Worm (Caenorhabditis elegans) whole organism, L1 larva: ENCODE data around the gene nfu-1.

Experiments used
- C34B4.2 ChIP-seq: sonication (generic microtip); optimal IDR thresholded peaks from 2 replicates; lab custom pipeline; 2017; ENCODE audit warnings: mild to moderate bottlenecking, missing genetic modification characterization, missing compliant biosample characterization
- F16B12.6 ChIP-seq: fragments of 150-350 bp; optimal IDR thresholded peaks from 2 replicates; lab custom pipeline; 2014; ENCODE audit warnings: missing biosample characterization, missing genetic modification characterization
- aly-2 ChIP-seq: fragments of 150-350 bp; optimal IDR thresholded peaks from 2 replicates; lab custom pipeline; 2014; ENCODE audit warnings: missing biosample characterization, missing genetic modification characterization
- blmp-1 ChIP-seq: fragments of 150-350 bp; optimal IDR thresholded peaks from 2 replicates; lab custom pipeline; 2014; ENCODE audit warnings: missing biosample characterization, missing genetic modification characterization
- ceh-63 ChIP-seq: fragments of 200-800 bp; sonication (Bioruptor generic); optimal IDR thresholded peaks from 2 replicates; lab custom pipeline; 2018; ENCODE audit warnings: mild to moderate bottlenecking, missing genetic modification characterization, missing compliant biosample characterization
- ceh-8 ChIP-seq: fragments of 200-800 bp; sonication (Bioruptor generic); optimal IDR thresholded peaks from 2 replicates; lab custom pipeline; 2018; ENCODE audit warnings: mild to moderate bottlenecking, missing genetic modification characterization, moderate library complexity, missing compliant biosample characterization
- ceh-82 ChIP-seq, 3 experiments: fragments of 150-350 bp in 1 of 3; sonication (generic microtip) in 2 of 3; optimal IDR thresholded peaks; 2 replicates each; lab custom pipeline; 2014 to 2017; ENCODE audit warnings: missing biosample characterization in 3 of 3, missing genetic modification characterization in 3 of 3
- ceh-88 ChIP-seq: fragments of 200-800 bp; sonication (Bioruptor generic); IDR thresholded peaks from 2 replicates; pipeline ENCODE4 v1.3.6; 2022; ENCODE audit warnings: missing genetic modification characterization, missing compliant biosample characterization
- dpl-1 ChIP-seq, 3 experiments: fragments of 150-350 bp in 2 of 3; sonication (generic microtip) in 1 of 3; optimal IDR thresholded peaks; 2 replicates each; lab custom pipeline; 2014 to 2017; ENCODE audit warnings: missing biosample characterization in 3 of 3, missing genetic modification characterization in 3 of 3, missing genetic modification reagents in 3 of 3
- dsc-1 ChIP-seq: sonication (generic microtip); optimal IDR thresholded peaks from 2 replicates; lab custom pipeline; 2016; ENCODE audit warnings: mild to moderate bottlenecking, missing genetic modification characterization, missing compliant biosample characterization
- efl-1 ChIP-seq, 4 experiments: fragments of 150-350 bp; optimal IDR thresholded peaks in 3 of 4; peaks in 1 of 4; 1 replicate in 1 of 4; 2 replicates in 3 of 4; lab custom pipeline; 2014; ENCODE audit warnings: missing biosample characterization in 2 of 4, missing genetic modification characterization in 2 of 4, missing genetic modification reagents in 2 of 4
- efl-3 ChIP-seq: fragments of 200-800 bp; sonication (Bioruptor generic); optimal IDR thresholded peaks from 2 replicates; lab custom pipeline; 2018; ENCODE audit warnings: mild to moderate bottlenecking, missing genetic modification characterization, missing compliant biosample characterization
- egl-13 ChIP-seq: sonication (generic microtip); optimal IDR thresholded peaks from 2 replicates; lab custom pipeline; 2016; ENCODE audit warnings: missing genotype, missing genetic modification reagents, missing genetic modification characterization, missing compliant biosample characterization
- egl-27 ChIP-seq, 2 experiments: fragments of 150-350 bp in 1 of 2; sonication (generic microtip); optimal IDR thresholded peaks; 3 replicates each; lab custom pipeline; 2017 to 2018; ENCODE audit warnings: missing biosample characterization in 2 of 2, missing genetic modification characterization in 2 of 2, missing genetic modification reagents in 2 of 2
- elt-3 ChIP-seq, 6 experiments: fragments of 150-350 bp in 1 of 6; sonication (generic microtip); optimal IDR thresholded peaks; 2 replicates each; lab custom pipeline; 2017 to 2018; ENCODE audit warnings: missing biosample characterization in 6 of 6, missing genetic modification characterization in 6 of 6, inconsistent platforms in 1 of 6
- fkh-10 ChIP-seq: sonication (generic microtip); optimal IDR thresholded peaks from 2 replicates; lab custom pipeline; 2017; ENCODE audit warnings: missing biosample characterization, missing genetic modification reagents, missing genetic modification characterization
- fkh-8 ChIP-seq: sonication (generic microtip); optimal IDR thresholded peaks from 2 replicates; lab custom pipeline; 2016; ENCODE audit warnings: mild to moderate bottlenecking, missing genetic modification characterization, missing compliant biosample characterization
- fos-1 ChIP-seq: fragments of 150-350 bp; optimal IDR thresholded peaks from 2 replicates; lab custom pipeline; 2014; ENCODE audit warnings: missing biosample characterization, missing genetic modification characterization
- grh-1 ChIP-seq: fragments of 200-800 bp; sonication (Bioruptor generic); IDR thresholded peaks from 2 replicates; pipeline ENCODE4 v1.3.6; 2022; ENCODE audit warnings: missing genetic modification reagents, missing genetic modification characterization, missing compliant biosample characterization
- irx-1 ChIP-seq: sonication (generic microtip); optimal IDR thresholded peaks from 2 replicates; lab custom pipeline; 2016; ENCODE audit warnings: missing genetic modification characterization, missing compliant biosample characterization
- lin-13 ChIP-seq: fragments of 150-350 bp; optimal IDR thresholded peaks from 2 replicates; lab custom pipeline; 2014; ENCODE audit warnings: missing biosample characterization, missing genetic modification reagents, missing genetic modification characterization
- lin-14 ChIP-seq: fragments of 200-800 bp; sonication (Bioruptor generic); optimal IDR thresholded peaks from 2 replicates; lab custom pipeline; 2018; ENCODE audit warnings: mild to moderate bottlenecking, missing genetic modification characterization, moderate library complexity, missing compliant biosample characterization
- lin-35 ChIP-seq, 2 experiments: fragments of 150-350 bp; optimal IDR thresholded peaks; 2 replicates each; lab custom pipeline; 2014; ENCODE audit warnings: missing biosample characterization in 2 of 2, missing genetic modification characterization in 2 of 2, missing genetic modification reagents in 2 of 2
- lin-39 ChIP-seq: fragments of 150-350 bp; optimal IDR thresholded peaks from 2 replicates; lab custom pipeline; 2014; ENCODE audit warnings: missing biosample characterization, missing genetic modification reagents, missing genetic modification characterization
- lsy-2 ChIP-seq, 2 experiments: fragments of 150-350 bp; optimal IDR thresholded peaks; 2 replicates each; lab custom pipeline; 2014; ENCODE audit warnings: missing biosample characterization in 2 of 2, missing genetic modification characterization in 2 of 2
- mab-9 ChIP-seq: fragments of 200-800 bp; sonication (Bioruptor generic); IDR thresholded peaks from 2 replicates; pipeline ENCODE4 v1.3.6; 2022; ENCODE audit warnings: missing genetic modification reagents, missing genetic modification characterization, missing compliant biosample characterization
- mdl-1 ChIP-seq, 2 experiments: fragments of 150-350 bp; optimal IDR thresholded peaks; 2 replicates each; lab custom pipeline; 2014 to 2017; ENCODE audit warnings: missing biosample characterization in 2 of 2, missing genetic modification characterization in 2 of 2, inconsistent platforms in 1 of 2
- mef-2 ChIP-seq: fragments of 150-350 bp; optimal IDR thresholded peaks from 2 replicates; lab custom pipeline; 2014; ENCODE audit warnings: missing biosample characterization, missing genetic modification characterization
- mep-1 ChIP-seq: fragments of 150-350 bp; optimal IDR thresholded peaks from 2 replicates; lab custom pipeline; 2014; ENCODE audit warnings: missing biosample characterization, missing genetic modification characterization
- nhr-11 ChIP-seq: fragments of 150-350 bp; optimal IDR thresholded peaks from 2 replicates; lab custom pipeline; 2014; ENCODE audit warnings: missing biosample characterization, missing genetic modification characterization
- nhr-19 ChIP-seq: fragments of 200-800 bp; sonication (Bioruptor generic); conservative IDR thresholded peaks from 2 replicates; pipeline ENCODE4 v1.3.6; 2022; ENCODE audit warnings: missing genetic modification characterization, missing compliant biosample characterization
- nhr-47 ChIP-seq: sonication (generic microtip); optimal IDR thresholded peaks from 2 replicates; lab custom pipeline; 2016; ENCODE audit warnings: mild to moderate bottlenecking, missing genetic modification characterization, moderate library complexity, missing compliant biosample characterization
- nhr-71 ChIP-seq: sonication (generic microtip); optimal IDR thresholded peaks from 2 replicates; lab custom pipeline; 2016; ENCODE audit warnings: mild to moderate bottlenecking, missing genetic modification characterization, moderate library complexity, missing compliant biosample characterization
- nhr-76 ChIP-seq: sonication (generic microtip); optimal IDR thresholded peaks from 2 replicates; lab custom pipeline; 2017; ENCODE audit warnings: missing biosample characterization, missing genetic modification characterization
- nhr-77 ChIP-seq: fragments of 150-350 bp; optimal IDR thresholded peaks from 2 replicates; lab custom pipeline; 2014; ENCODE audit warnings: missing biosample characterization, missing genetic modification characterization
- pax-3 ChIP-seq: fragments of 200-800 bp; sonication (Bioruptor generic); optimal IDR thresholded peaks from 2 replicates; lab custom pipeline; 2018; ENCODE audit warnings: mild to moderate bottlenecking, missing genetic modification characterization, moderate library complexity, missing compliant biosample characterization
- pqm-1 ChIP-seq: sonication (generic microtip); optimal IDR thresholded peaks from 3 replicates; lab custom pipeline; 2017; ENCODE audit warnings: missing biosample characterization, missing genetic modification characterization
- snpc-4 ChIP-seq: fragments of 150-350 bp; optimal IDR thresholded peaks from 2 replicates; lab custom pipeline; 2014; ENCODE audit warnings: missing biosample characterization, missing genetic modification characterization
- snu-23 ChIP-seq: sonication (generic microtip); optimal IDR thresholded peaks from 2 replicates; lab custom pipeline; 2016; ENCODE audit warnings: missing genetic modification characterization, missing compliant biosample characterization
- swsn-7 ChIP-seq: sonication (generic microtip); optimal IDR thresholded peaks from 2 replicates; lab custom pipeline; 2016; ENCODE audit warnings: missing genetic modification characterization, missing compliant biosample characterization
- tbx-2 ChIP-seq: sonication (generic microtip); optimal IDR thresholded peaks from 2 replicates; lab custom pipeline; 2016; ENCODE audit warnings: missing genetic modification characterization, missing compliant biosample characterization
- unc-30 ChIP-seq: sonication (generic microtip); optimal IDR thresholded peaks from 2 replicates; lab custom pipeline; 2017; ENCODE audit warnings: missing biosample characterization, missing genetic modification characterization
- unc-98 ChIP-seq: fragments of 200-800 bp; sonication (Bioruptor generic); IDR thresholded peaks from 2 replicates; pipeline ENCODE4 v1.3.6; 2022; ENCODE audit warnings: missing genetic modification characterization, missing compliant biosample characterization
- zag-1 ChIP-seq: fragments of 150-350 bp; optimal IDR thresholded peaks from 2 replicates; lab custom pipeline; 2014; ENCODE audit warnings: missing biosample characterization, missing genetic modification characterization
- ztf-11 ChIP-seq, 2 experiments: sonication (generic microtip); optimal IDR thresholded peaks; 2 replicates each; lab custom pipeline; 2016 to 2017; ENCODE audit warnings: missing genetic modification characterization in 2 of 2, missing biosample characterization in 1 of 2, missing compliant biosample characterization in 1 of 2
- ztf-4 ChIP-seq: fragments of 150-350 bp; optimal IDR thresholded peaks from 2 replicates; lab custom pipeline; 2014; ENCODE audit warnings: missing biosample characterization, missing genetic modification characterization

Gene nfu-1

ce11 chrIV:10398244-10398643, 11.0 kb downstream of the nfu-1 start:
- TF ChIP-seq lsy-2 (tag; optimal IDR thresholded peaks at IDR 0.05; lab: Kevin White, UChicago) (peak in 1 of 2 experiments; percentile 19), lin-13 (GFP tag; lab: Kevin White, UChicago) (no peak), efl-1 (optimal IDR thresholded peaks at IDR 0.05; lab: Kevin White, UChicago) (no peak), efl-1 (GFP tag; optimal IDR thresholded peaks at IDR 0.05 in 1 of 2; lab: Kevin White, UChicago) (no peak), irx-1 (no peak), snpc-4 (no peak), ceh-8 (peak; percentile 63), efl-3 (no peak), F16B12.6 (no peak), ceh-63 (GFP tag; lab: Kevin White, UChicago) (peak; percentile 12), nhr-47 (tag; lab: Kevin White, UChicago) (peak; percentile 34), blmp-1 (tag; lab: Kevin White, UChicago) (no peak), lin-35 (GFP tag; optimal IDR thresholded peaks at IDR 0.05; lab: Kevin White, UChicago) (no peak), fkh-8 (no peak), mdl-1 (tag; optimal IDR thresholded peaks at IDR 0.05; lab: Kevin White, UChicago) (no peak), lin-14 (GFP tag; lab: Kevin White, UChicago) (peak; percentile 78), swsn-7 (tag; lab: Kevin White, UChicago) (no peak), lin-39 (no peak), ceh-82 (tag; optimal IDR thresholded peaks at IDR 0.05; lab: Kevin White, UChicago) (no peak), nhr-71 (peak; percentile 46), nhr-11 (tag; lab: Kevin White, UChicago) (no peak), C34B4.2 (no peak), aly-2 (tag; lab: Kevin White, UChicago) (no peak), fos-1 (tag; lab: Kevin White, UChicago) (no peak), fkh-10 (peak; percentile 12), pqm-1 (tag; lab: Kevin White, UChicago) (no peak), tbx-2 (tag; lab: Kevin White, UChicago) (peak; percentile 17), ceh-88 (GFP tag; lab: Robert Waterston, UW) (no peak)

DNA sequence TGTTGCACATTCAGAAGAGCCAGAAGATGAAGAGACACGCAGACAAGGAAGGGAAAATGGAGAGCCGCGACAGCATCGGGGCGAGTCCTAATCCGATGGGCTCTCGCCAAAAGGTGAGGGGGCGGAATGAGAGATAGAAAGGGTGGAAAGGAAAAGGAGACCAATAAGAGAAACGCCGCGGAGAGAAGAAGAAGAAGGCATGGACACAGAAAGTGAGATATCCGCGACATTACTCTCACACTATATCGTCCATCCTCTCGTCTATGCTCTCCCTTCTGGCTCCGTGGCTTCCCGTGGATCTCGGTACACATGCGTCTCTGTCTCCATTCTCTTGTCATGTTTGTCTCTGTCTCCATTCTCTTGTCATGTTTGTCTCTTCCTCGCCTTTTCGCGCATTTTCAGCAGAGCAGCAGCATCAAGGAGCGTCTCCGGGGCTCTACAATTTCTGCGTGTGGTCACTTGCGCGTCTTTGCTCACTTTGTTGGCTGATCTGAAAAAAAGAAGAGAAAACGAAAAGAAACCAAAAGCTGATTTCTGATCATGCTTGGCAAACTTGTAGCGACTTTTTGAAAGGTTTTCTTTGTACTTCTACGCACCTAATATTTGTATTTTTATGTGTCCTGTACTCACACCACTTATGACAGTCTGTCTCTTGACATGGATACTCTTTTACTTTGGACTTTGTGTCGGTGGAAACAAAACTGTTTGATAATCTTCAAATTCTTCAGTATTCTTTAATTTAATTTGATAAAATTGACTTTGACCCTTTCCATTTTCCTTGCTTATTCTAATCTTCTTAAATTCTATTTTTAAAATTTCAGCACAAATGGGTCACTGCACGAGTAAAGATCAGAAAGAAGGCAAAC, 16.2 kb downstream of the nfu-1 start, which contains the start of gene gpa-7:
TSS of gene gpa-7 (plus strand) at position 816 of the 866 bp plus-strand sequence.
- TF ChIP-seq egl-13 (tag; lab: Kevin White, UChicago) (peak; percentile 86), unc-98 (GFP tag; lab: Robert Waterston, UW) (no peak), unc-30 (no peak), nhr-19 (GFP tag; lab: Robert Waterston, UW) (peak; percentile 39), lin-13 (GFP tag; lab: Kevin White, UChicago) (no peak), nhr-77 (peak; percentile 50), fkh-10 (peak; percentile 93), snu-23 (GFP tag; lab: Kevin White, UChicago) (peak; percentile 73), fkh-8 (peak; percentile 88), fos-1 (tag; lab: Kevin White, UChicago) (peak; percentile 27), blmp-1 (tag; lab: Kevin White, UChicago) (peak; percentile 89), mdl-1 (tag; optimal IDR thresholded peaks at IDR 0.05; lab: Kevin White, UChicago) (peak in 1 of 2 experiments; percentile 49), mef-2 (peak; percentile 43), ceh-63 (GFP tag; lab: Kevin White, UChicago) (no peak), ztf-11 (tag; optimal IDR thresholded peaks at IDR 0.05; lab: Kevin White, UChicago) (peak in 1 of 2 experiments; percentile 37), lin-35 (GFP tag; optimal IDR thresholded peaks at IDR 0.05; lab: Kevin White, UChicago) (peak in 1 of 2 experiments; percentile 42), lsy-2 (tag; optimal IDR thresholded peaks at IDR 0.05; lab: Kevin White, UChicago) (peak; percentile 46 to 73), zag-1 (tag; lab: Kevin White, UChicago) (peak; percentile 76), ztf-4 (peak; percentile 41), nhr-47 (tag; lab: Kevin White, UChicago) (peak; percentile 81), lin-14 (GFP tag; lab: Kevin White, UChicago) (peak; percentile 96), dsc-1 (tag; lab: Kevin White, UChicago) (peak; percentile 74), dpl-1 (GFP tag; optimal IDR thresholded peaks at IDR 0.05; lab: Kevin White, UChicago) (peak in 2 of 3 experiments; percentile 18 to 25), mep-1 (tag; lab: Kevin White, UChicago) (peak; percentile 32), nhr-71 (peak; percentile 86), swsn-7 (tag; lab: Kevin White, UChicago) (peak; percentile 76), pax-3 (peak; percentile 71), nhr-76 (tag; lab: Kevin White, UChicago) (no peak), ceh-8 (peak; percentile 73), egl-27 (tag; optimal IDR thresholded peaks at IDR 0.05; lab: Kevin White, UChicago) (peak in 1 of 2 experiments; percentile 39), F16B12.6 (no peak), tbx-2 (tag; lab: Kevin White, UChicago) (peak; percentile 86), ceh-82 (tag; optimal IDR thresholded peaks at IDR 0.05; lab: Kevin White, UChicago) (peak in 2 of 3 experiments; percentile 54 to 65), grh-1 (GFP tag; lab: Robert Waterston, UW) (no peak), elt-3 (tag; optimal IDR thresholded peaks at IDR 0.05; lab: Kevin White, UChicago) (no peak), mab-9 (GFP tag; lab: Robert Waterston, UW) (no peak)
